Worm (Caenorhabditis elegans) whole organism, young adult: ENCODE results near the gene T15H9.4.

Experiments
- akir-1 ChIP-seq: fragments of 200-800 bp; sonication (Bioruptor generic); optimal IDR thresholded peaks from 2 replicates; lab custom pipeline; 2018; ENCODE audit warnings: mild to moderate bottlenecking, missing genetic modification characterization, moderate library complexity, missing compliant biosample characterization
- ama-1 ChIP-seq, 3 experiments: fragments of 150-350 bp in 1 of 3; sonication (generic microtip) in 2 of 3; optimal IDR thresholded peaks; 2 replicates each; lab custom pipeline; 2014 to 2018; ENCODE audit warnings: missing biosample characterization in 2 of 3, missing genetic modification characterization in 2 of 3, missing genetic modification reagents in 2 of 3
- attf-5 ChIP-seq: fragments of 200-800 bp; sonication (Bioruptor generic); optimal IDR thresholded peaks from 2 replicates; lab custom pipeline; 2018; ENCODE audit warnings: mild to moderate bottlenecking, missing genetic modification characterization, missing compliant biosample characterization
- bed-1 ChIP-seq: fragments of 200-800 bp; sonication (Bioruptor generic); IDR thresholded peaks from 2 replicates; pipeline ENCODE4 v1.3.6; 2022; ENCODE audit warnings: missing genetic modification reagents, missing genetic modification characterization, missing compliant biosample characterization
- ceh-58 ChIP-seq: fragments of 200-800 bp; sonication (Bioruptor generic); IDR thresholded peaks from 2 replicates; pipeline ENCODE4 v1.3.6; 2022; ENCODE audit warnings: missing genetic modification characterization, missing compliant biosample characterization
- ceh-79 ChIP-seq: sonication (generic microtip); optimal IDR thresholded peaks from 2 replicates; lab custom pipeline; 2017; ENCODE audit warnings: mild to moderate bottlenecking, missing genetic modification characterization, missing compliant biosample characterization
- egl-18 ChIP-seq: fragments of 200-800 bp; sonication (Bioruptor generic); IDR thresholded peaks from 2 replicates; pipeline ENCODE4 v1.3.6; 2022; ENCODE audit warnings: missing genetic modification reagents, missing genetic modification characterization, missing compliant biosample characterization
- hrde-1 ChIP-seq: sonication (generic microtip); optimal IDR thresholded peaks from 2 replicates; lab custom pipeline; 2016; ENCODE audit warnings: missing genetic modification characterization, mild to moderate bottlenecking, missing compliant biosample characterization, moderate library complexity, missing genotype, missing genetic modification reagents, borderline replicate concordance
- somi-1 ChIP-seq: fragments of 200-800 bp; sonication (Bioruptor generic); optimal IDR thresholded peaks from 2 replicates; lab custom pipeline; 2018; ENCODE audit warnings: mild to moderate bottlenecking, missing genetic modification characterization, missing compliant biosample characterization
- unc-62 ChIP-seq: fragments of 150-350 bp; optimal IDR thresholded peaks from 2 replicates; lab custom pipeline; 2014; ENCODE audit warnings: missing biosample characterization, missing genetic modification reagents, missing genetic modification characterization

- no peak for TF ChIP-seq ama-1 (optimal IDR thresholded peaks at IDR 0.05; lab: Kevin White, UChicago)
- TF ChIP-seq ama-1 (GFP tag; optimal IDR thresholded peaks at IDR 0.05; lab: Kevin White, UChicago) = no peak
- no peak for TF ChIP-seq ceh-79 (tag; lab: Kevin White, UChicago)
- no peak for TF ChIP-seq bed-1 (GFP tag; lab: Robert Waterston, UW)
- TF ChIP-seq somi-1 (GFP tag; lab: Kevin White, UChicago) = no peak
- TF ChIP-seq egl-18 = 0 out of 2 replicates have a peak, but pooled peaks have one; percentile 27
- no peak for TF ChIP-seq attf-5 (GFP tag; lab: Kevin White, UChicago)
- no peak for TF ChIP-seq hrde-1
- TF ChIP-seq unc-62 (GFP tag; lab: Kevin White, UChicago) = no peak
- no peak for TF ChIP-seq akir-1 (GFP tag; lab: Kevin White, UChicago)
- TF ChIP-seq ceh-58 (GFP tag; lab: Robert Waterston, UW) = no peak
Measured at ce11 chrII:9574406-9574805, 37.3 kb upstream of the T15H9.4 start.
